Worm (Caenorhabditis elegans) whole organism, L4 larva: ENCODE measurements around the gene R02D3.8.
A peak's percentile ranks its signal among the peaks of the same experiment; 100 is the strongest.

Experiments
- Y75B8A.6 ChIP-seq: fragments of 200-800 bp; sonication (Bioruptor generic); IDR thresholded peaks from 2 replicates; pipeline ENCODE4 v1.3.6; 2022; ENCODE audit warnings: missing genetic modification reagents, missing genetic modification characterization, missing compliant biosample characterization
- ama-1 ChIP-seq: fragments of 150-350 bp; optimal IDR thresholded peaks from 2 replicates; lab custom pipeline; 2014; ENCODE audit warnings: inconsistent platforms, mixed read lengths
- ceh-82 ChIP-seq: sonication (generic microtip); optimal IDR thresholded peaks from 2 replicates; lab custom pipeline; 2017; ENCODE audit warnings: missing biosample characterization, missing genetic modification characterization
- daf-12 ChIP-seq: fragments of 150-350 bp; optimal IDR thresholded peaks from 2 replicates; lab custom pipeline; 2014; ENCODE audit warnings: missing biosample characterization, missing genetic modification reagents, missing genetic modification characterization
- egl-27 ChIP-seq: sonication (generic microtip); optimal IDR thresholded peaks from 3 replicates; lab custom pipeline; 2017; ENCODE audit warnings: missing biosample characterization, missing genetic modification reagents, missing genetic modification characterization
- jun-1 ChIP-seq: fragments of 150-350 bp; optimal IDR thresholded peaks from 2 replicates; lab custom pipeline; 2014; ENCODE audit warnings: missing biosample characterization, missing genetic modification reagents, missing genetic modification characterization
- lin-15B ChIP-seq: fragments of 150-350 bp; sonication (generic microtip); optimal IDR thresholded peaks from 3 replicates; lab custom pipeline; 2014; ENCODE audit warnings: missing biosample characterization, missing genetic modification characterization
- nhr-76 ChIP-seq: fragments of 150-350 bp; optimal IDR thresholded peaks from 2 replicates; lab custom pipeline; 2014; ENCODE audit warnings: missing biosample characterization, missing genetic modification characterization
- nhr-77 ChIP-seq: fragments of 150-350 bp; optimal IDR thresholded peaks from 2 replicates; lab custom pipeline; 2014; ENCODE audit warnings: missing biosample characterization, missing genetic modification characterization
- php-3 ChIP-seq: fragments of 200-800 bp; sonication (Bioruptor generic); IDR thresholded peaks from 2 replicates; pipeline ENCODE4 v1.3.6; 2022; ENCODE audit warnings: missing genetic modification reagents, missing genetic modification characterization, missing compliant biosample characterization
- pqm-1 ChIP-seq: sonication (generic microtip); optimal IDR thresholded peaks from 2 replicates; lab custom pipeline; 2017; ENCODE audit warnings: missing biosample characterization, missing genetic modification characterization
- unc-62 ChIP-seq, 3 experiments: fragments of 150-350 bp in 1 of 3; sonication (generic microtip); optimal IDR thresholded peaks in 2 of 3; peaks in 1 of 3; 1 replicate in 1 of 3; 2 replicates in 2 of 3; lab custom pipeline; 2014 to 2017; ENCODE audit warnings: missing biosample characterization in 3 of 3, missing genetic modification characterization in 3 of 3, missing genetic modification reagents in 3 of 3, missing genotype in 1 of 3

ce11 chrIV:296849-297248 lies 39.8 kb upstream of the R02D3.8 start:
- TF ChIP-seq nhr-77: peak; percentile 80
- peak; percentile 78; the same call in 1 of the 2 replicates for TF ChIP-seq php-3 (GFP tag; lab: Robert Waterston, UW)
- peak; percentile 57 for TF ChIP-seq pqm-1
- no peak for TF ChIP-seq egl-27 (tag; lab: Kevin White, UChicago)
- TF ChIP-seq jun-1 (tag; lab: Kevin White, UChicago): no peak
- no peak for TF ChIP-seq daf-12 (tag; lab: Kevin White, UChicago)
- no peak for TF ChIP-seq unc-62 (GFP tag; optimal IDR thresholded peaks at IDR 0.05 in 1 of 2; lab: Kevin White, UChicago)
- TF ChIP-seq unc-62 (tag; optimal IDR thresholded peaks at IDR 0.05; lab: Kevin White, UChicago): no peak
- TF ChIP-seq ama-1 (lab: Kevin White, UChicago): no peak
- no peak for TF ChIP-seq Y75B8A.6 (GFP tag; lab: Robert Waterston, UW)
- no peak for TF ChIP-seq lin-15B
- no peak for TF ChIP-seq ceh-82 (tag; lab: Kevin White, UChicago)
- TF ChIP-seq nhr-76 (tag; lab: Kevin White, UChicago): no peak
